Fruit fly (Drosophila melanogaster) whole organism, wandering third instar larva: ENCODE measurements around the gene CAH4.

Source experiments
- GATAd ChIP-seq: sonication (Bioruptor generic); optimal IDR thresholded peaks from 2 replicates; lab custom pipeline; 2016; ENCODE audit warnings: missing biosample characterization, missing genetic modification characterization
- Myc ChIP-seq: fragments of >200 bp; optimal IDR thresholded peaks from 2 replicates; lab custom pipeline; 2017
- foxo ChIP-seq, 2 experiments: fragments of 200-800 bp; sonication (Bioruptor generic); optimal IDR thresholded peaks; 2 replicates in 1 of 2; 3 replicates in 1 of 2; lab custom pipeline; 2016 to 2017; ENCODE audit warnings: missing biosample characterization in 2 of 2, missing genetic modification characterization in 2 of 2
- h ChIP-seq: fragments of 200-800 bp; sonication (Bioruptor generic); optimal IDR thresholded peaks from 3 replicates; lab custom pipeline; 2016; ENCODE audit warnings: missing biosample characterization, mild to moderate bottlenecking, missing genetic modification characterization

dm6 chr3R:24875939-24876842 is 18.8 kb upstream of the CAH4 start, which contains the start of gene CG3744:
- TF ChIP-seq Myc (lab: Kevin White, UChicago) (no peak), h (peak; percentile 78), foxo (GFP tag; optimal IDR thresholded peaks at IDR 0.05; lab: Kevin White, UChicago) (peak in 1 of 2 experiments; percentile 87), GATAd (peak; percentile 53)
